Worm (Caenorhabditis elegans) whole organism, late embryonic: ENCODE data around the gene C32D5.8.

Experiments used
- C08G9.2 ChIP-seq: sonication (generic microtip); optimal IDR thresholded peaks from 2 replicates; lab custom pipeline; 2016; ENCODE audit warnings: mild to moderate bottlenecking, missing genetic modification characterization, moderate library complexity, missing compliant biosample characterization
- C38D4.7 ChIP-seq: fragments of 200-800 bp; sonication (Bioruptor generic); optimal IDR thresholded peaks from 2 replicates; lab custom pipeline; 2018; ENCODE audit warnings: mild to moderate bottlenecking, missing genetic modification characterization, moderate library complexity, missing compliant biosample characterization
- F13H6.1 ChIP-seq: sonication (generic microtip); optimal IDR thresholded peaks from 2 replicates; lab custom pipeline; 2016; ENCODE audit warnings: missing genetic modification characterization, missing compliant biosample characterization
- K09A11.1 ChIP-seq: sonication (generic microtip); optimal IDR thresholded peaks from 2 replicates; lab custom pipeline; 2017; ENCODE audit warnings: antibody characterized with exemption, mild to moderate bottlenecking, missing genetic modification characterization, missing compliant biosample characterization; ENCODE audit not compliant: insufficient read depth
- Y22D7AL.16 ChIP-seq: sonication (generic microtip); optimal IDR thresholded peaks from 2 replicates; lab custom pipeline; 2016; ENCODE audit warnings: missing genetic modification characterization, missing compliant biosample characterization
- ahr-1 ChIP-seq: sonication (generic microtip); optimal IDR thresholded peaks from 2 replicates; lab custom pipeline; 2016; ENCODE audit warnings: missing genetic modification characterization, missing compliant biosample characterization
- ama-1 ChIP-seq: fragments of 150-350 bp; optimal IDR thresholded peaks from 2 replicates; lab custom pipeline; 2014
- ceh-14 ChIP-seq: sonication (generic microtip); optimal IDR thresholded peaks from 2 replicates; lab custom pipeline; 2016; ENCODE audit warnings: missing genotype, missing genetic modification characterization, missing compliant biosample characterization
- ceh-18 ChIP-seq: sonication (generic microtip); optimal IDR thresholded peaks from 2 replicates; lab custom pipeline; 2016; ENCODE audit warnings: missing genetic modification characterization, missing compliant biosample characterization
- ceh-2 ChIP-seq: sonication (generic microtip); optimal IDR thresholded peaks from 2 replicates; lab custom pipeline; 2016; ENCODE audit warnings: missing genotype, missing genetic modification characterization, missing compliant biosample characterization
- ceh-30 ChIP-seq: fragments of 150-350 bp; optimal IDR thresholded peaks from 2 replicates; lab custom pipeline; 2014; ENCODE audit warnings: missing biosample characterization, missing genetic modification characterization
- ceh-31 ChIP-seq: sonication (generic microtip); optimal IDR thresholded peaks from 2 replicates; lab custom pipeline; 2016; ENCODE audit warnings: missing genetic modification characterization, missing compliant biosample characterization
- ceh-34 ChIP-seq: sonication (generic microtip); optimal IDR thresholded peaks from 2 replicates; lab custom pipeline; 2016; ENCODE audit warnings: mild to moderate bottlenecking, missing genetic modification characterization, missing compliant biosample characterization
- ceh-48 ChIP-seq: sonication (generic microtip); optimal IDR thresholded peaks from 2 replicates; lab custom pipeline; 2016; ENCODE audit warnings: missing genetic modification characterization, inconsistent platforms, missing compliant biosample characterization
- ceh-6 ChIP-seq: fragments of 200-800 bp; sonication (Bioruptor generic); optimal IDR thresholded peaks from 2 replicates; lab custom pipeline; 2018; ENCODE audit warnings: mild to moderate bottlenecking, missing genetic modification characterization, missing compliant biosample characterization
- dmd-4 ChIP-seq: sonication (generic microtip); optimal IDR thresholded peaks from 2 replicates; lab custom pipeline; 2016; ENCODE audit warnings: borderline replicate concordance, missing genetic modification characterization, missing compliant biosample characterization
- dve-1 ChIP-seq: sonication (generic microtip); optimal IDR thresholded peaks from 2 replicates; lab custom pipeline; 2017; ENCODE audit warnings: antibody characterized with exemption, mild to moderate bottlenecking, missing genetic modification characterization, missing compliant biosample characterization
- elt-2 ChIP-seq: sonication (generic microtip); optimal IDR thresholded peaks from 2 replicates; lab custom pipeline; 2016; ENCODE audit warnings: missing genetic modification reagents, missing genetic modification characterization, missing compliant biosample characterization
- ets-4 ChIP-seq: sonication (generic microtip); optimal IDR thresholded peaks from 2 replicates; lab custom pipeline; 2016; ENCODE audit warnings: missing genetic modification characterization, missing compliant biosample characterization
- fax-1 ChIP-seq: sonication (generic microtip); optimal IDR thresholded peaks from 2 replicates; lab custom pipeline; 2016; ENCODE audit warnings: missing genotype, missing genetic modification characterization, missing compliant biosample characterization
- gmeb-2 ChIP-seq: sonication (generic microtip); optimal IDR thresholded peaks from 2 replicates; lab custom pipeline; 2016; ENCODE audit warnings: missing genetic modification characterization, inconsistent platforms, missing compliant biosample characterization
- hlh-30 ChIP-seq: sonication (generic microtip); optimal IDR thresholded peaks from 2 replicates; lab custom pipeline; 2017; ENCODE audit warnings: antibody characterized with exemption, missing genetic modification characterization, missing compliant biosample characterization; ENCODE audit not compliant: insufficient read depth
- hlh-6 ChIP-seq: sonication (generic microtip); optimal IDR thresholded peaks from 2 replicates; lab custom pipeline; 2016; ENCODE audit warnings: missing genotype, missing genetic modification characterization, missing compliant biosample characterization
- hlh-8 ChIP-seq: sonication (generic microtip); optimal IDR thresholded peaks from 2 replicates; lab custom pipeline; 2016; ENCODE audit warnings: missing genotype, missing genetic modification characterization, missing compliant biosample characterization
- lin-11 ChIP-seq: fragments of 200-800 bp; sonication (Bioruptor generic); optimal IDR thresholded peaks from 2 replicates; lab custom pipeline; 2018; ENCODE audit warnings: mild to moderate bottlenecking, missing genetic modification characterization, missing compliant biosample characterization
- madf-2 ChIP-seq: sonication (generic microtip); optimal IDR thresholded peaks from 2 replicates; lab custom pipeline; 2017; ENCODE audit warnings: missing genetic modification characterization, missing compliant biosample characterization
- mec-3 ChIP-seq: sonication (generic microtip); optimal IDR thresholded peaks from 2 replicates; lab custom pipeline; 2016; ENCODE audit warnings: borderline replicate concordance, missing genetic modification characterization, missing compliant biosample characterization
- nfya-1 ChIP-seq: sonication (generic microtip); optimal IDR thresholded peaks from 2 replicates; lab custom pipeline; 2017; ENCODE audit warnings: missing genetic modification characterization, mild to moderate bottlenecking, missing compliant biosample characterization, antibody characterized with exemption, moderate library complexity
- nhr-11 ChIP-seq: fragments of 150-350 bp; optimal IDR thresholded peaks from 2 replicates; lab custom pipeline; 2014; ENCODE audit warnings: missing biosample characterization, missing genetic modification characterization
- nhr-232 ChIP-seq: sonication (generic microtip); optimal IDR thresholded peaks from 2 replicates; lab custom pipeline; 2016; ENCODE audit warnings: missing genetic modification characterization, missing compliant biosample characterization
- npax-4 ChIP-seq: sonication (generic microtip); optimal IDR thresholded peaks from 2 replicates; lab custom pipeline; 2016; ENCODE audit warnings: missing genetic modification characterization, missing compliant biosample characterization
- pax-1 ChIP-seq: fragments of 150-350 bp; optimal IDR thresholded peaks from 2 replicates; lab custom pipeline; 2014; ENCODE audit warnings: missing biosample characterization, missing genetic modification characterization
- pha-4 ChIP-seq: fragments of 150-350 bp; optimal IDR thresholded peaks from 2 replicates; lab custom pipeline; 2018; ENCODE audit warnings: missing biosample characterization, missing genetic modification reagents, missing genetic modification characterization
- pqm-1 ChIP-seq: sonication (generic microtip); optimal IDR thresholded peaks from 2 replicates; lab custom pipeline; 2016; ENCODE audit warnings: missing genetic modification characterization, missing compliant biosample characterization
- pros-1 ChIP-seq: fragments of 150-350 bp; optimal IDR thresholded peaks from 2 replicates; lab custom pipeline; 2014; ENCODE audit warnings: missing biosample characterization, missing genetic modification reagents, missing genetic modification characterization
- ref-2 ChIP-seq: sonication (generic microtip); optimal IDR thresholded peaks from 2 replicates; lab custom pipeline; 2016; ENCODE audit warnings: missing genetic modification characterization, missing compliant biosample characterization
- rnt-1 ChIP-seq: sonication (generic microtip); optimal IDR thresholded peaks from 2 replicates; lab custom pipeline; 2016; ENCODE audit warnings: missing genetic modification characterization, missing compliant biosample characterization
- sdc-2 ChIP-seq: sonication (generic microtip); optimal IDR thresholded peaks from 2 replicates; lab custom pipeline; 2016; ENCODE audit warnings: missing genotype, missing genetic modification characterization, missing compliant biosample characterization
- sox-2 ChIP-seq: fragments of 200-800 bp; sonication (Bioruptor generic); IDR thresholded peaks from 2 replicates; pipeline ENCODE4 v1.3.6; 2022; ENCODE audit warnings: missing genetic modification reagents, missing genetic modification characterization, missing compliant biosample characterization
- sox-4 ChIP-seq: sonication (generic microtip); optimal IDR thresholded peaks from 2 replicates; lab custom pipeline; 2017; ENCODE audit warnings: mild to moderate bottlenecking, missing genetic modification characterization, inconsistent platforms, missing compliant biosample characterization
- tbx-2 ChIP-seq: sonication (generic microtip); optimal IDR thresholded peaks from 2 replicates; lab custom pipeline; 2016; ENCODE audit warnings: missing genetic modification characterization, missing compliant biosample characterization
- ttx-3 ChIP-seq: sonication (generic microtip); optimal IDR thresholded peaks from 2 replicates; lab custom pipeline; 2016; ENCODE audit warnings: missing genetic modification reagents, missing genetic modification characterization, missing compliant biosample characterization
- unc-3 ChIP-seq, 2 experiments: fragments of 200-800 bp in 1 of 2; sonication (Bioruptor generic) in 1 of 2; sonication (generic microtip) in 1 of 2; conservative IDR thresholded peaks in 1 of 2; optimal IDR thresholded peaks in 1 of 2; 2 replicates each; pipeline versions ENCODE4 v1.3.6 to Lab custom; 2016 to 2022; ENCODE audit warnings: missing compliant biosample characterization in 2 of 2, missing genetic modification characterization in 2 of 2, missing genetic modification reagents in 1 of 2
- unc-42 ChIP-seq: sonication (generic microtip); optimal IDR thresholded peaks from 2 replicates; lab custom pipeline; 2016; ENCODE audit warnings: missing genotype, missing genetic modification characterization, missing compliant biosample characterization
- unc-55 ChIP-seq: sonication (generic microtip); optimal IDR thresholded peaks from 2 replicates; lab custom pipeline; 2017; ENCODE audit warnings: missing biosample characterization, missing genetic modification reagents, missing genetic modification characterization
- zip-5 ChIP-seq: sonication (generic microtip); optimal IDR thresholded peaks from 2 replicates; lab custom pipeline; 2016; ENCODE audit warnings: missing genetic modification characterization, missing compliant biosample characterization

The C32D5.8 gene

ce11 chrII:6348360-6348759 lies 2.6 kb upstream of the C32D5.8 start:
- TF ChIP-seq unc-55, result peak; percentile 90
- TF ChIP-seq ceh-34, result peak; percentile 63
- peak; percentile 8 for TF ChIP-seq C08G9.2 (tag; lab: Kevin White, UChicago)
- TF ChIP-seq gmeb-2 (tag; lab: Kevin White, UChicago), result no peak
- peak; percentile 90 for TF ChIP-seq nfya-1 (tag; lab: Kevin White, UChicago)
- TF ChIP-seq pros-1 (tag; lab: Kevin White, UChicago), result peak; percentile 51
- TF ChIP-seq ets-4 (tag; lab: Kevin White, UChicago), result peak; percentile 62
- peak; percentile 36 for TF ChIP-seq hlh-8 (tag; lab: Kevin White, UChicago)
- peak; percentile 27 for TF ChIP-seq F13H6.1 (tag; lab: Kevin White, UChicago)
- peak; percentile 58 for TF ChIP-seq ceh-2 (tag; lab: Kevin White, UChicago)
- peak; percentile 36 for TF ChIP-seq rnt-1 (tag; lab: Kevin White, UChicago)
- TF ChIP-seq npax-4, result no peak
- TF ChIP-seq ceh-30 (tag; lab: Kevin White, UChicago), result peak; percentile 18
- no peak for TF ChIP-seq nhr-11 (tag; lab: Kevin White, UChicago)
- TF ChIP-seq ceh-18 (tag; lab: Kevin White, UChicago), result peak; percentile 78
- peak; percentile 42 for TF ChIP-seq dve-1 (tag; lab: Kevin White, UChicago)
- TF ChIP-seq ceh-31 (tag; lab: Kevin White, UChicago), result peak; percentile 75
- no peak for TF ChIP-seq nhr-232
- no peak for TF ChIP-seq ceh-6 (GFP tag; lab: Kevin White, UChicago)
- peak; percentile 23 for TF ChIP-seq K09A11.1 (tag; lab: Kevin White, UChicago)
- TF ChIP-seq lin-11 (tag; lab: Kevin White, UChicago), result peak; percentile 6
- TF ChIP-seq hlh-30 (tag; lab: Kevin White, UChicago), result peak; percentile 99
- TF ChIP-seq tbx-2 (tag; lab: Kevin White, UChicago), result peak; percentile 71
- no peak for TF ChIP-seq ttx-3
- TF ChIP-seq pqm-1 (tag; lab: Kevin White, UChicago), result peak; percentile 34
- TF ChIP-seq ceh-14, result peak; percentile 8
- TF ChIP-seq ama-1 (lab: Kevin White, UChicago), result peak; percentile 72
- TF ChIP-seq ref-2 (tag; lab: Kevin White, UChicago), result peak; percentile 74
- peak; percentile 37 for TF ChIP-seq unc-42

DNA sequence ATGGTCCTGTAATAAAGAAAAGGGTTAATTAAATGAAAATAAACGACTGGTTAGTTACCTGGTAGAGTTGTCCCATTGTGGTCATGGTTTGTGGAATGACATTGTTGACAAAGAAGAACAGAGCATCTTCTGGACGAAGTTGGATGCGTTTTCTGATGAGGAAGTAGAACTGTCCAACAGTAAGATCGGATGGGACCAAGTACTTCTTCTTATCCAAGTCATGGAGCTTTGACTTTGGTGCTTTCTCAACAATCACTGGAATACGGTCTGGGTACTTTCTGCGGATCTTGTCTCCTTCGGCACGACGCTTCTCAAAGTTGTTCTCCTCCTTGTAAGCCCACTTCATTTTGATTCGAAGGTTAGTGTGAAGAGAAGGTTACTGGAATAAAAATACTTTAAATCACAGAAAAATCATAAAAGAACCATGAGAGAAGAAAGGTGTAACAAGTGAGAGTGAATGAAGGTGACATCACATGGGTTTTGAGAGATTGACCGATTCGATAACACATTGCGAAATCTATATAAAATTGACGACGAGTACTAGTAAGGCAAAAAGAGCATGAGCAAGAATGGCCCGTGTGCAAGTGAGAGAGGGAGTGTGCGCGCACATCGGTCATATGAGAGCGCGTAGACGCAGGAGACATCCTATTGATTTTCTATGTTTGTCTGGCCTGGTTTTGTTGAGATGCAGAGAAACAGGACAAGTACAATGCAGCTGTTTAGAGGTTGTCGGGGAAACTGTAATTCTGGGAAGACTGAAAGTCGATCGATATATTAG lies 1.8 kb upstream of the C32D5.8 start, which contains the start of gene lgg-1:
Gene lgg-1, minus strand, starts transcription at position 379 of the 778 bp plus-strand sequence.
- no peak for TF ChIP-seq sox-2
- TF ChIP-seq pax-1, result peak; percentile 33
- no peak for TF ChIP-seq zip-5 (tag; lab: Kevin White, UChicago)
- 0 out of 2 replicates have a peak, but pooled peaks have one; percentile 31 for TF ChIP-seq unc-3 (GFP tag; conservative IDR thresholded peaks at IDR 0.05; lab: Robert Waterston, UW)
- TF ChIP-seq unc-3 (tag; optimal IDR thresholded peaks at IDR 0.05; lab: Kevin White, UChicago), result no peak
- no peak for TF ChIP-seq ahr-1 (tag; lab: Kevin White, UChicago)
- TF ChIP-seq tbx-2 (tag; lab: Kevin White, UChicago), result peak; percentile 43
- no peak for TF ChIP-seq elt-2
- TF ChIP-seq unc-55, result peak; percentile 2
- TF ChIP-seq ceh-48 (tag; lab: Kevin White, UChicago), result peak; percentile 95
- TF ChIP-seq sox-4, result no peak
- TF ChIP-seq hlh-6 (tag; lab: Kevin White, UChicago), result no peak
- no peak for TF ChIP-seq C08G9.2 (tag; lab: Kevin White, UChicago)
- TF ChIP-seq fax-1 (tag; lab: Kevin White, UChicago), result no peak
- TF ChIP-seq Y22D7AL.16 (tag; lab: Kevin White, UChicago), result no peak
- no peak for TF ChIP-seq ttx-3
- TF ChIP-seq pha-4, result no peak
- TF ChIP-seq hlh-30 (tag; lab: Kevin White, UChicago), result peak; percentile 89
- TF ChIP-seq dmd-4 (tag; lab: Kevin White, UChicago), result no peak
- TF ChIP-seq F13H6.1 (tag; lab: Kevin White, UChicago), result no peak
- peak; percentile 24 for TF ChIP-seq ceh-31 (tag; lab: Kevin White, UChicago)
- peak; percentile 24 for TF ChIP-seq ceh-18 (tag; lab: Kevin White, UChicago)
- no peak for TF ChIP-seq pqm-1 (tag; lab: Kevin White, UChicago)
- no peak for TF ChIP-seq mec-3 (tag; lab: Kevin White, UChicago)
- no peak for TF ChIP-seq C38D4.7 (GFP tag; lab: Kevin White, UChicago)
- TF ChIP-seq nfya-1 (tag; lab: Kevin White, UChicago), result peak; percentile 39
- TF ChIP-seq madf-2 (tag; lab: Kevin White, UChicago), result peak; percentile 43
- no peak for TF ChIP-seq sdc-2 (tag; lab: Kevin White, UChicago)
- TF ChIP-seq, all 69 proteins: peak for 10
